Worm (Caenorhabditis elegans) whole organism, late embryonic: ENCODE data around the gene rga-3.

Source experiments
- C08G9.2 ChIP-seq: sonication (generic microtip); optimal IDR thresholded peaks from 2 replicates; lab custom pipeline; 2016; ENCODE audit warnings: mild to moderate bottlenecking, missing genetic modification characterization, moderate library complexity, missing compliant biosample characterization
- F13H6.1 ChIP-seq: sonication (generic microtip); optimal IDR thresholded peaks from 2 replicates; lab custom pipeline; 2016; ENCODE audit warnings: missing genetic modification characterization, missing compliant biosample characterization
- K02D7.2 ChIP-seq: sonication (generic microtip); optimal IDR thresholded peaks from 2 replicates; lab custom pipeline; 2017; ENCODE audit warnings: mild to moderate bottlenecking, missing genetic modification characterization, missing compliant biosample characterization
- K09A11.1 ChIP-seq: sonication (generic microtip); optimal IDR thresholded peaks from 2 replicates; lab custom pipeline; 2017; ENCODE audit warnings: antibody characterized with exemption, mild to moderate bottlenecking, missing genetic modification characterization, missing compliant biosample characterization; ENCODE audit not compliant: insufficient read depth
- Y22D7AL.16 ChIP-seq: sonication (generic microtip); optimal IDR thresholded peaks from 2 replicates; lab custom pipeline; 2016; ENCODE audit warnings: missing genetic modification characterization, missing compliant biosample characterization
- ahr-1 ChIP-seq: sonication (generic microtip); optimal IDR thresholded peaks from 2 replicates; lab custom pipeline; 2016; ENCODE audit warnings: missing genetic modification characterization, missing compliant biosample characterization
- ceh-14 ChIP-seq: sonication (generic microtip); optimal IDR thresholded peaks from 2 replicates; lab custom pipeline; 2016; ENCODE audit warnings: missing genotype, missing genetic modification characterization, missing compliant biosample characterization
- ceh-19 ChIP-seq: fragments of 200-800 bp; sonication (Bioruptor generic); optimal IDR thresholded peaks from 2 replicates; lab custom pipeline; 2018; ENCODE audit warnings: mild to moderate bottlenecking, missing genetic modification characterization, missing compliant biosample characterization
- ceh-2 ChIP-seq: sonication (generic microtip); optimal IDR thresholded peaks from 2 replicates; lab custom pipeline; 2016; ENCODE audit warnings: missing genotype, missing genetic modification characterization, missing compliant biosample characterization
- ceh-22 ChIP-seq: sonication (generic microtip); optimal IDR thresholded peaks from 2 replicates; lab custom pipeline; 2017; ENCODE audit warnings: missing biosample characterization, missing genetic modification characterization
- ceh-31 ChIP-seq: sonication (generic microtip); optimal IDR thresholded peaks from 2 replicates; lab custom pipeline; 2016; ENCODE audit warnings: missing genetic modification characterization, missing compliant biosample characterization
- ceh-45 ChIP-seq: fragments of 200-800 bp; sonication (Bioruptor generic); IDR thresholded peaks from 2 replicates; pipeline ENCODE4 v1.3.6; 2022; ENCODE audit warnings: missing genetic modification reagents, missing genetic modification characterization, missing compliant biosample characterization
- ceh-48 ChIP-seq: sonication (generic microtip); optimal IDR thresholded peaks from 2 replicates; lab custom pipeline; 2016; ENCODE audit warnings: missing genetic modification characterization, inconsistent platforms, missing compliant biosample characterization
- che-1 ChIP-seq: sonication (generic microtip); optimal IDR thresholded peaks from 2 replicates; lab custom pipeline; 2016; ENCODE audit warnings: mild to moderate bottlenecking, missing genetic modification characterization, missing compliant biosample characterization
- dmd-4 ChIP-seq: sonication (generic microtip); optimal IDR thresholded peaks from 2 replicates; lab custom pipeline; 2016; ENCODE audit warnings: borderline replicate concordance, missing genetic modification characterization, missing compliant biosample characterization
- elt-2 ChIP-seq: sonication (generic microtip); optimal IDR thresholded peaks from 2 replicates; lab custom pipeline; 2016; ENCODE audit warnings: missing genetic modification reagents, missing genetic modification characterization, missing compliant biosample characterization
- elt-4 ChIP-seq: sonication (generic microtip); optimal IDR thresholded peaks from 2 replicates; lab custom pipeline; 2016; ENCODE audit warnings: missing genetic modification characterization, missing compliant biosample characterization
- eyg-1 ChIP-seq: sonication (generic microtip); optimal IDR thresholded peaks from 2 replicates; lab custom pipeline; 2016; ENCODE audit warnings: missing genotype, missing genetic modification characterization, missing compliant biosample characterization
- gmeb-2 ChIP-seq: sonication (generic microtip); optimal IDR thresholded peaks from 2 replicates; lab custom pipeline; 2016; ENCODE audit warnings: missing genetic modification characterization, inconsistent platforms, missing compliant biosample characterization
- hlh-30 ChIP-seq: sonication (generic microtip); optimal IDR thresholded peaks from 2 replicates; lab custom pipeline; 2017; ENCODE audit warnings: antibody characterized with exemption, missing genetic modification characterization, missing compliant biosample characterization; ENCODE audit not compliant: insufficient read depth
- nhr-11 ChIP-seq: fragments of 150-350 bp; optimal IDR thresholded peaks from 2 replicates; lab custom pipeline; 2014; ENCODE audit warnings: missing biosample characterization, missing genetic modification characterization
- pag-3 ChIP-seq: sonication (generic microtip); optimal IDR thresholded peaks from 2 replicates; lab custom pipeline; 2016; ENCODE audit warnings: missing compliant biosample characterization, missing genetic modification characterization, borderline replicate concordance
- pax-1 ChIP-seq: fragments of 150-350 bp; optimal IDR thresholded peaks from 2 replicates; lab custom pipeline; 2014; ENCODE audit warnings: missing biosample characterization, missing genetic modification characterization
- pha-2 ChIP-seq: sonication (generic microtip); optimal IDR thresholded peaks from 2 replicates; lab custom pipeline; 2017; ENCODE audit warnings: mild to moderate bottlenecking, missing genetic modification characterization, missing compliant biosample characterization
- pha-4 ChIP-seq: fragments of 150-350 bp; optimal IDR thresholded peaks from 2 replicates; lab custom pipeline; 2018; ENCODE audit warnings: missing biosample characterization, missing genetic modification reagents, missing genetic modification characterization
- pqm-1 ChIP-seq: sonication (generic microtip); optimal IDR thresholded peaks from 2 replicates; lab custom pipeline; 2016; ENCODE audit warnings: missing genetic modification characterization, missing compliant biosample characterization
- pros-1 ChIP-seq: fragments of 150-350 bp; optimal IDR thresholded peaks from 2 replicates; lab custom pipeline; 2014; ENCODE audit warnings: missing biosample characterization, missing genetic modification reagents, missing genetic modification characterization
- sox-4 ChIP-seq: sonication (generic microtip); optimal IDR thresholded peaks from 2 replicates; lab custom pipeline; 2017; ENCODE audit warnings: mild to moderate bottlenecking, missing genetic modification characterization, inconsistent platforms, missing compliant biosample characterization
- tbx-2 ChIP-seq: sonication (generic microtip); optimal IDR thresholded peaks from 2 replicates; lab custom pipeline; 2016; ENCODE audit warnings: missing genetic modification characterization, missing compliant biosample characterization
- ttx-3 ChIP-seq: sonication (generic microtip); optimal IDR thresholded peaks from 2 replicates; lab custom pipeline; 2016; ENCODE audit warnings: missing genetic modification reagents, missing genetic modification characterization, missing compliant biosample characterization
- unc-3 ChIP-seq, 2 experiments: fragments of 200-800 bp in 1 of 2; sonication (Bioruptor generic) in 1 of 2; sonication (generic microtip) in 1 of 2; conservative IDR thresholded peaks in 1 of 2; optimal IDR thresholded peaks in 1 of 2; 2 replicates each; pipeline versions ENCODE4 v1.3.6 to Lab custom; 2016 to 2022; ENCODE audit warnings: missing compliant biosample characterization in 2 of 2, missing genetic modification characterization in 2 of 2, missing genetic modification reagents in 1 of 2
- unc-42 ChIP-seq: sonication (generic microtip); optimal IDR thresholded peaks from 2 replicates; lab custom pipeline; 2016; ENCODE audit warnings: missing genotype, missing genetic modification characterization, missing compliant biosample characterization
- unc-55 ChIP-seq: sonication (generic microtip); optimal IDR thresholded peaks from 2 replicates; lab custom pipeline; 2017; ENCODE audit warnings: missing biosample characterization, missing genetic modification reagents, missing genetic modification characterization
- zip-5 ChIP-seq: sonication (generic microtip); optimal IDR thresholded peaks from 2 replicates; lab custom pipeline; 2016; ENCODE audit warnings: missing genetic modification characterization, missing compliant biosample characterization

rga-3 gene

DNA sequence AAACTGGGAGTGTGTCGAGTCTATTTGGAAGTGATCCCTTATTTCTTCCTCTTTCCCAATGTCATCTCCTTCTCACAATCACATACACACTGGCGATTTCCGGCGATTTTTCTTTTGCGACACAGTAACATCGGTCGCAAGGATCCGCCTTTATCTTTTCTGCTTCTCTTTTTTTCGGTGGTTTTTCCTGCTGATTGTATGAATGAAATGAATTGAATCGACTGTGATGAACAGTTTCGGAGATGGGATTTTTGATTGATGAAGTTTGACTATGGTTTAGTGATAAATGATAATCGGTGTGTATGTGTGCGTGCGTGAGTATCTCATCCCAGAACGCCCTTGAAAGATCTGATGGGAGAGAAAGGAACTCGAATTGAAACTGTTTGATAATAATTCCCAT lies 16.6 kb upstream of the rga-3 start:
- TF ChIP-seq elt-2 (tag; lab: Kevin White, UChicago) (no peak), elt-4 (tag; lab: Kevin White, UChicago) (no peak), unc-3 (GFP tag; conservative IDR thresholded peaks at IDR 0.05; lab: Robert Waterston, UW) (no peak), unc-3 (tag; optimal IDR thresholded peaks at IDR 0.05; lab: Kevin White, UChicago) (no peak), unc-55 (GFP tag; lab: Kevin White, UChicago) (no peak), pag-3 (tag; lab: Kevin White, UChicago) (no peak), ceh-48 (tag; lab: Kevin White, UChicago) (no peak), ceh-19 (no peak), ahr-1 (tag; lab: Kevin White, UChicago) (no peak), K02D7.2 (tag; lab: Kevin White, UChicago) (no peak), K09A11.1 (tag; lab: Kevin White, UChicago) (no peak), Y22D7AL.16 (no peak), ceh-31 (tag; lab: Kevin White, UChicago) (no peak), pha-4 (tag; lab: Kevin White, UChicago) (no peak), pqm-1 (no peak), ttx-3 (tag; lab: Kevin White, UChicago) (no peak), ceh-45 (GFP tag; lab: Robert Waterston, UW) (no peak), tbx-2 (tag; lab: Kevin White, UChicago) (no peak), gmeb-2 (tag; lab: Kevin White, UChicago) (no peak), ceh-22 (tag; lab: Kevin White, UChicago) (no peak)

DNA sequence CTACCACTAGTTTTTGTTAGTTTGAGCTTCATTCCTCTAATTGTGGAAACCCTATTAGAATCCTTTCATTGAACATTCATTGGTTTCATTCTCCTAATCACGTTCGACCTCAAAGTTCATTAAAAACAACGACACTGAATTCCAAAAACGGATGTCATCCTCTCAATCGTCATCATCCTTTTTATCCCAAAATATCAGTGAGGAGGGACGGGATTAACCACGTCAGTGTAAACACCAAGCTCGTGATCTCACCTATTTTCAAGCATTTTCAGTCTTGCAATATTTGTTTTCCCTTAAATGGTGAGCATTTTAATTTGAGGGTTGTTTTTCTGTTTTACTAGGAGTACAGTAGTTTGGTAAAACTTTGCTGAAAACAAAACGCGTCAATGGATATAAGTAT lies 13.2 kb upstream of the rga-3 start:
- no peak for TF ChIP-seq eyg-1 (tag; lab: Kevin White, UChicago)
- no peak for TF ChIP-seq hlh-30 (tag; lab: Kevin White, UChicago)
- TF ChIP-seq sox-4 = no peak
- TF ChIP-seq pha-2 = no peak

DNA sequence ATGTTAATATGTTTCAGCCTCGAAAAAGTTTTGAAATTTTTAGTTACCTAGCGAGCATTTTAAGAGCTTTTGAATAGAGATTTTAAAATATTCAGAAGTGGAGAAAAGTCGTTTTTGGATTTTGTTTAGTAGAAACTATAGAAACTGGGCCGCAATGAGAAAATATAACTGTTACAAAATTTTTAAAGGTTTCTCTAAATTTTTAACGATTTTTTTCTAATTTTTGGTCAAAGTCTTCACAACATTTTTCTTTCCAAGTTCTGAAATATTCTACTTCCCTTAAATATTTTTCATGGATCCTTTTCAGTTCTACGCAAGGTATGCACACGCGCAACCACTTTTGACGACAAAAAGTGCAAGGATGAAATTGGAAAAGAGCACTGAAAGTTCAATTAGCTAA lies 12.2 kb upstream of the rga-3 start, which contains the start of gene peli-1:
Gene peli-1 (plus strand): TSS at position 301 of the 400 bp plus-strand sequence.
- TF ChIP-seq ceh-14 (tag; lab: Kevin White, UChicago) = no peak
- no peak for TF ChIP-seq F13H6.1
- TF ChIP-seq Y22D7AL.16 = no peak
- no peak for TF ChIP-seq nhr-11 (tag; lab: Kevin White, UChicago)
- TF ChIP-seq K02D7.2 (tag; lab: Kevin White, UChicago) = no peak
- TF ChIP-seq zip-5 (tag; lab: Kevin White, UChicago) = no peak
- no peak for TF ChIP-seq unc-42 (tag; lab: Kevin White, UChicago)
- no peak for TF ChIP-seq ceh-2 (tag; lab: Kevin White, UChicago)
- no peak for TF ChIP-seq ahr-1 (tag; lab: Kevin White, UChicago)
- no peak for TF ChIP-seq ceh-19
- no peak for TF ChIP-seq pros-1
- TF ChIP-seq che-1 (tag; lab: Kevin White, UChicago) = no peak
- no peak for TF ChIP-seq ceh-22 (tag; lab: Kevin White, UChicago)
- no peak for TF ChIP-seq dmd-4 (tag; lab: Kevin White, UChicago)
- no peak for TF ChIP-seq pax-1 (tag; lab: Kevin White, UChicago)
- TF ChIP-seq C08G9.2 (tag; lab: Kevin White, UChicago) = no peak
- TF ChIP-seq, all 69 proteins: peak for 0

DNA sequence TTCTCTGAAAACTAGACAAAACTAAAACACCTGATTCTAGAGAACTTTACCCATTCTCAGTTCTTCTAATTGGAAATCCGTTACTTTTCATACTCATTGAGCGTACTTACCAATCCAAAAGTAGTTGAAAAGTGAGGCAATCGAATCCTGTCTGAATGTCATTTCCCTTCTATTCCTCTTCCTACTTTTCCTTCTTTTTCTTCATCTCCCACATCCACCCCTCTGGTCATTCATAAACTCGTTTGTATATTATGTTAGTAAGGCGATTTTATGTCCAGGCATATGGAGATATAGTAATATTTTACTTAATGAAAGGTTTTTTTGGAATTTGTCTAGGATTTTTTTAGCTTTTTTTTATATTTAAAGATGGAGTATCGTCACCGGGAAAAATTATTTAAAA lies 9.4 kb upstream of the rga-3 start:
- TF ChIP-seq unc-3 (GFP tag; conservative IDR thresholded peaks at IDR 0.05; lab: Robert Waterston, UW) = no peak
- TF ChIP-seq unc-3 (tag; optimal IDR thresholded peaks at IDR 0.05; lab: Kevin White, UChicago) = no peak
- no peak for TF ChIP-seq eyg-1 (tag; lab: Kevin White, UChicago)
- TF ChIP-seq unc-55 (GFP tag; lab: Kevin White, UChicago) = no peak
- TF ChIP-seq unc-42 (tag; lab: Kevin White, UChicago) = peak; percentile 56
